Worm (Caenorhabditis elegans) whole organism, L1 larva: ENCODE measurements around the gene C32D5.8.

ENCODE experiments used
- C16A3.4 ChIP-seq: fragments of 150-350 bp; optimal IDR thresholded peaks from 2 replicates; lab custom pipeline; 2014; ENCODE audit warnings: missing biosample characterization, missing genetic modification characterization
- C34B4.2 ChIP-seq: sonication (generic microtip); optimal IDR thresholded peaks from 2 replicates; lab custom pipeline; 2017; ENCODE audit warnings: mild to moderate bottlenecking, missing genetic modification characterization, missing compliant biosample characterization
- aha-1 ChIP-seq: fragments of 150-350 bp; optimal IDR thresholded peaks from 2 replicates; lab custom pipeline; 2014; ENCODE audit warnings: missing biosample characterization, missing genetic modification characterization
- alr-1 ChIP-seq: fragments of 200-800 bp; sonication (Bioruptor generic); optimal IDR thresholded peaks from 2 replicates; lab custom pipeline; 2018; ENCODE audit warnings: borderline replicate concordance, mild to moderate bottlenecking, missing genetic modification characterization, missing compliant biosample characterization
- aly-2 ChIP-seq: fragments of 150-350 bp; optimal IDR thresholded peaks from 2 replicates; lab custom pipeline; 2014; ENCODE audit warnings: missing biosample characterization, missing genetic modification characterization
- ama-1 ChIP-seq: fragments of 150-350 bp; optimal IDR thresholded peaks from 2 replicates; lab custom pipeline; 2014
- ceh-63 ChIP-seq: fragments of 200-800 bp; sonication (Bioruptor generic); optimal IDR thresholded peaks from 2 replicates; lab custom pipeline; 2018; ENCODE audit warnings: mild to moderate bottlenecking, missing genetic modification characterization, missing compliant biosample characterization
- ceh-82 ChIP-seq, 3 experiments: fragments of 150-350 bp in 1 of 3; sonication (generic microtip) in 2 of 3; optimal IDR thresholded peaks; 2 replicates each; lab custom pipeline; 2014 to 2017; ENCODE audit warnings: missing biosample characterization in 3 of 3, missing genetic modification characterization in 3 of 3
- ceh-88 ChIP-seq: fragments of 200-800 bp; sonication (Bioruptor generic); IDR thresholded peaks from 2 replicates; pipeline ENCODE4 v1.3.6; 2022; ENCODE audit warnings: missing genetic modification characterization, missing compliant biosample characterization
- ceh-90 ChIP-seq: sonication (generic microtip); optimal IDR thresholded peaks from 2 replicates; lab custom pipeline; 2016; ENCODE audit warnings: missing genetic modification characterization, missing compliant biosample characterization
- dsc-1 ChIP-seq: sonication (generic microtip); optimal IDR thresholded peaks from 2 replicates; lab custom pipeline; 2016; ENCODE audit warnings: mild to moderate bottlenecking, missing genetic modification characterization, missing compliant biosample characterization
- efl-1 ChIP-seq, 4 experiments: fragments of 150-350 bp; optimal IDR thresholded peaks in 3 of 4; peaks in 1 of 4; 1 replicate in 1 of 4; 2 replicates in 3 of 4; lab custom pipeline; 2014; ENCODE audit warnings: missing biosample characterization in 2 of 4, missing genetic modification characterization in 2 of 4, missing genetic modification reagents in 2 of 4
- efl-3 ChIP-seq: fragments of 200-800 bp; sonication (Bioruptor generic); optimal IDR thresholded peaks from 2 replicates; lab custom pipeline; 2018; ENCODE audit warnings: mild to moderate bottlenecking, missing genetic modification characterization, missing compliant biosample characterization
- egl-13 ChIP-seq: sonication (generic microtip); optimal IDR thresholded peaks from 2 replicates; lab custom pipeline; 2016; ENCODE audit warnings: missing genotype, missing genetic modification reagents, missing genetic modification characterization, missing compliant biosample characterization
- egl-27 ChIP-seq, 2 experiments: fragments of 150-350 bp in 1 of 2; sonication (generic microtip); optimal IDR thresholded peaks; 3 replicates each; lab custom pipeline; 2017 to 2018; ENCODE audit warnings: missing biosample characterization in 2 of 2, missing genetic modification characterization in 2 of 2, missing genetic modification reagents in 2 of 2
- elt-2 ChIP-seq: sonication (generic microtip); optimal IDR thresholded peaks from 2 replicates; lab custom pipeline; 2016; ENCODE audit warnings: missing genetic modification characterization, mild to moderate bottlenecking, inconsistent platforms, missing compliant biosample characterization, missing genetic modification reagents
- ets-5 ChIP-seq: fragments of 200-800 bp; sonication (Bioruptor generic); IDR thresholded peaks from 2 replicates; pipeline ENCODE4 v1.3.6; 2022; ENCODE audit warnings: missing genetic modification characterization, missing compliant biosample characterization
- fkh-8 ChIP-seq: sonication (generic microtip); optimal IDR thresholded peaks from 2 replicates; lab custom pipeline; 2016; ENCODE audit warnings: mild to moderate bottlenecking, missing genetic modification characterization, missing compliant biosample characterization
- fos-1 ChIP-seq: fragments of 150-350 bp; optimal IDR thresholded peaks from 2 replicates; lab custom pipeline; 2014; ENCODE audit warnings: missing biosample characterization, missing genetic modification characterization
- grh-1 ChIP-seq: fragments of 200-800 bp; sonication (Bioruptor generic); IDR thresholded peaks from 2 replicates; pipeline ENCODE4 v1.3.6; 2022; ENCODE audit warnings: missing genetic modification reagents, missing genetic modification characterization, missing compliant biosample characterization
- hlh-17 ChIP-seq: fragments of 200-800 bp; sonication (Bioruptor generic); optimal IDR thresholded peaks from 2 replicates; lab custom pipeline; 2018; ENCODE audit warnings: missing genetic modification characterization, mild to moderate bottlenecking, missing compliant biosample characterization, moderate library complexity, borderline replicate concordance
- hlh-4 ChIP-seq: sonication (generic microtip); optimal IDR thresholded peaks from 2 replicates; lab custom pipeline; 2016; ENCODE audit warnings: mild to moderate bottlenecking, missing genetic modification characterization, missing compliant biosample characterization
- irx-1 ChIP-seq: sonication (generic microtip); optimal IDR thresholded peaks from 2 replicates; lab custom pipeline; 2016; ENCODE audit warnings: missing genetic modification characterization, missing compliant biosample characterization
- isw-1 ChIP-seq: fragments of 200-800 bp; sonication (Bioruptor generic); IDR thresholded peaks from 2 replicates; pipeline ENCODE4 v1.3.6; 2022; ENCODE audit warnings: missing genetic modification characterization, missing compliant biosample characterization
- lin-39 ChIP-seq: fragments of 150-350 bp; optimal IDR thresholded peaks from 2 replicates; lab custom pipeline; 2014; ENCODE audit warnings: missing biosample characterization, missing genetic modification reagents, missing genetic modification characterization
- lir-3 ChIP-seq: sonication (generic microtip); optimal IDR thresholded peaks from 2 replicates; lab custom pipeline; 2016; ENCODE audit warnings: mild to moderate bottlenecking, missing genetic modification characterization, moderate library complexity, missing compliant biosample characterization; ENCODE audit not compliant: poor library complexity
- mep-1 ChIP-seq: fragments of 150-350 bp; optimal IDR thresholded peaks from 2 replicates; lab custom pipeline; 2014; ENCODE audit warnings: missing biosample characterization, missing genetic modification characterization
- nhr-11 ChIP-seq: fragments of 150-350 bp; optimal IDR thresholded peaks from 2 replicates; lab custom pipeline; 2014; ENCODE audit warnings: missing biosample characterization, missing genetic modification characterization
- nhr-19 ChIP-seq: fragments of 200-800 bp; sonication (Bioruptor generic); conservative IDR thresholded peaks from 2 replicates; pipeline ENCODE4 v1.3.6; 2022; ENCODE audit warnings: missing genetic modification characterization, missing compliant biosample characterization
- nhr-47 ChIP-seq: sonication (generic microtip); optimal IDR thresholded peaks from 2 replicates; lab custom pipeline; 2016; ENCODE audit warnings: mild to moderate bottlenecking, missing genetic modification characterization, moderate library complexity, missing compliant biosample characterization
- nhr-71 ChIP-seq: sonication (generic microtip); optimal IDR thresholded peaks from 2 replicates; lab custom pipeline; 2016; ENCODE audit warnings: mild to moderate bottlenecking, missing genetic modification characterization, moderate library complexity, missing compliant biosample characterization
- nhr-77 ChIP-seq: fragments of 150-350 bp; optimal IDR thresholded peaks from 2 replicates; lab custom pipeline; 2014; ENCODE audit warnings: missing biosample characterization, missing genetic modification characterization
- nhr-84 ChIP-seq: sonication (generic microtip); optimal IDR thresholded peaks from 2 replicates; lab custom pipeline; 2017; ENCODE audit warnings: missing biosample characterization, missing genetic modification characterization
- nhr-85 ChIP-seq: sonication (generic microtip); peaks from one replicate; lab custom pipeline; 2016; ENCODE audit warnings: missing genetic modification characterization, inconsistent platforms, missing compliant biosample characterization
- pag-3 ChIP-seq: sonication (generic microtip); optimal IDR thresholded peaks from 2 replicates; lab custom pipeline; 2017; ENCODE audit warnings: missing genetic modification characterization, mild to moderate bottlenecking, missing compliant biosample characterization, antibody characterized with exemption, borderline replicate concordance; ENCODE audit not compliant: insufficient read depth
- pqm-1 ChIP-seq: sonication (generic microtip); optimal IDR thresholded peaks from 3 replicates; lab custom pipeline; 2017; ENCODE audit warnings: missing biosample characterization, missing genetic modification characterization
- rnt-1 ChIP-seq: sonication (generic microtip); optimal IDR thresholded peaks from 2 replicates; lab custom pipeline; 2016; ENCODE audit warnings: mild to moderate bottlenecking, missing genetic modification characterization, moderate library complexity, missing compliant biosample characterization
- skn-1 ChIP-seq: fragments of 150-350 bp; optimal IDR thresholded peaks from 2 replicates; lab custom pipeline; 2014; ENCODE audit warnings: missing biosample characterization, missing genetic modification characterization
- snpc-4 ChIP-seq: fragments of 150-350 bp; optimal IDR thresholded peaks from 2 replicates; lab custom pipeline; 2014; ENCODE audit warnings: missing biosample characterization, missing genetic modification characterization
- sox-4 ChIP-seq: sonication (generic microtip); optimal IDR thresholded peaks from 2 replicates; lab custom pipeline; 2016; ENCODE audit warnings: missing genetic modification characterization, missing compliant biosample characterization
- sptf-1 ChIP-seq: fragments of 150-350 bp; optimal IDR thresholded peaks from 2 replicates; lab custom pipeline; 2014; ENCODE audit warnings: missing biosample characterization, missing genetic modification characterization
- sup-37 ChIP-seq: fragments of 200-800 bp; sonication (Bioruptor generic); optimal IDR thresholded peaks from 2 replicates; lab custom pipeline; 2018; ENCODE audit warnings: mild to moderate bottlenecking, missing genetic modification characterization, missing compliant biosample characterization
- swsn-7 ChIP-seq: sonication (generic microtip); optimal IDR thresholded peaks from 2 replicates; lab custom pipeline; 2016; ENCODE audit warnings: missing genetic modification characterization, missing compliant biosample characterization
- tbx-2 ChIP-seq: sonication (generic microtip); optimal IDR thresholded peaks from 2 replicates; lab custom pipeline; 2016; ENCODE audit warnings: missing genetic modification characterization, missing compliant biosample characterization
- unc-62 ChIP-seq: fragments of 150-350 bp; optimal IDR thresholded peaks from 2 replicates; lab custom pipeline; 2014; ENCODE audit warnings: missing biosample characterization, missing genetic modification reagents, missing genetic modification characterization
- unc-86 ChIP-seq: sonication (generic microtip); optimal IDR thresholded peaks from 2 replicates; lab custom pipeline; 2016; ENCODE audit warnings: missing genetic modification characterization, missing compliant biosample characterization
- unc-98 ChIP-seq: fragments of 200-800 bp; sonication (Bioruptor generic); IDR thresholded peaks from 2 replicates; pipeline ENCODE4 v1.3.6; 2022; ENCODE audit warnings: missing genetic modification characterization, missing compliant biosample characterization
- vab-15 ChIP-seq: sonication (generic microtip); optimal IDR thresholded peaks from 2 replicates; lab custom pipeline; 2017; ENCODE audit warnings: missing genotype, mild to moderate bottlenecking, missing genetic modification characterization, missing compliant biosample characterization
- xbp-1 ChIP-seq: sonication (generic microtip); optimal IDR thresholded peaks from 2 replicates; lab custom pipeline; 2016; ENCODE audit warnings: missing genetic modification characterization, missing compliant biosample characterization
- zag-1 ChIP-seq: fragments of 150-350 bp; optimal IDR thresholded peaks from 2 replicates; lab custom pipeline; 2014; ENCODE audit warnings: missing biosample characterization, missing genetic modification characterization
- ztf-11 ChIP-seq, 2 experiments: sonication (generic microtip); optimal IDR thresholded peaks; 2 replicates each; lab custom pipeline; 2016 to 2017; ENCODE audit warnings: missing genetic modification characterization in 2 of 2, missing biosample characterization in 1 of 2, missing compliant biosample characterization in 1 of 2

Gene C32D5.8

DNA sequence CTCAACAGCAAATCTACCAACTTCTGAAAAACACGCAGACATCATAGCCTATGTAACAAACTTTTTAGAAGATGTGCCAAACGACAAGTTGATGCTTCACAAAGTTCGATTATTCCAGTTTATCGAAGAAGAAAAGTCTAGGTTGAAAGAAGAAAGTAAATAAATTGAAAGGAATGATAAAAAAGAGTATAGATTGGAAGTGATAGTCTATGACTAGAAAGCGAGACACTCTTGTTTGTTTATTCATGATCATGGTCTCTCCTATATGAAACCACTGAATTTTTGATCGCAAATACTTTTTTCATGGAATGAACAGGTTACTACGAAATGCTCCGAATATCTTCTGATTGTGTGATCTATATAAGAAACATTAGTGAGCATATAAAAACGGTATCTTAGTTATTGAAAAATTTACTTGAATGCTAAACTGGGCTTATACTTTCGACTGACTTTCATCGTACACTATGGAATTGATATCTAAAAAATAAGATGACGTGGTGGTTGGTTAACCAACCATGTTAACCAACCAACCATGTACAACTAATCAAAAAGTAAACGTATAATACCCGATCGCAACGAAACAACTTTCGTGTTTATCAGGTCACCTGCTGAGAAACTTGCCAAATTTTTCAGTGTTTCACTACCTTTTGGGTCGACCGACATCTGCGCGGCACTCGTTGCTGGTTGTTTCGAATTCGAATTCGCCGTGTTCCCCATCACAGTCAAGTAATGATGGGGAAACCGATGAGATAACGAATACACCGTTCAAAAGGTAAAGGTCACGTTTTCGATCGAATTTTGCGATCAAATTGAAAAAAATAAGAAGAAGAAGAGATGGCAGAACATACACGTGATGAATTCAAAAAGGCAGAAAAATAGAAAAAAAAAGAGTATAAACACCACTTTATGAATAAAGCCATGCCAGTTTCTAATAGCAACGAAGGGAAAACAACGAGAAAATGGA, at the start of gene C32D5.8:
Gene C32D5.8 (minus strand): TSS at position 770 of the 964 bp plus-strand sequence.
- TF ChIP-seq isw-1 (GFP tag; lab: Robert Waterston, UW) = no peak
- no peak for TF ChIP-seq irx-1 (tag; lab: Kevin White, UChicago)
- no peak for TF ChIP-seq unc-86 (tag; lab: Kevin White, UChicago)
- no peak for TF ChIP-seq ceh-88 (GFP tag; lab: Robert Waterston, UW)
- TF ChIP-seq aly-2 (tag; lab: Kevin White, UChicago) = no peak
- TF ChIP-seq tbx-2 (tag; lab: Kevin White, UChicago) = no peak
- no peak for TF ChIP-seq ceh-90 (tag; lab: Kevin White, UChicago)
- TF ChIP-seq egl-27 (tag; optimal IDR thresholded peaks at IDR 0.05; lab: Kevin White, UChicago) = no peak
- no peak for TF ChIP-seq nhr-11 (tag; lab: Kevin White, UChicago)
- peak; percentile 26 for TF ChIP-seq nhr-71 (tag; lab: Kevin White, UChicago)
- TF ChIP-seq ets-5 (GFP tag; lab: Robert Waterston, UW) = no peak
- TF ChIP-seq sup-37 (GFP tag; lab: Kevin White, UChicago) = no peak
- TF ChIP-seq dsc-1 (tag; lab: Kevin White, UChicago) = no peak
- no peak for TF ChIP-seq ztf-11 (tag; optimal IDR thresholded peaks at IDR 0.05; lab: Kevin White, UChicago)
- no peak for TF ChIP-seq nhr-84 (tag; lab: Kevin White, UChicago)
- TF ChIP-seq hlh-17 = no peak
- no peak for TF ChIP-seq C16A3.4 (tag; lab: Kevin White, UChicago)
- no peak for TF ChIP-seq lin-39 (tag; lab: Kevin White, UChicago)
- no peak for TF ChIP-seq sptf-1
- TF ChIP-seq vab-15 (tag; lab: Kevin White, UChicago) = no peak
- no peak for TF ChIP-seq snpc-4
- TF ChIP-seq fos-1 (tag; lab: Kevin White, UChicago) = no peak
- TF ChIP-seq pqm-1 (tag; lab: Kevin White, UChicago) = no peak
- peak; percentile 45 for TF ChIP-seq ama-1 (lab: Kevin White, UChicago)
- TF ChIP-seq egl-13 (tag; lab: Kevin White, UChicago) = no peak
- no peak for TF ChIP-seq pag-3 (tag; lab: Kevin White, UChicago)
- no peak for TF ChIP-seq zag-1 (tag; lab: Kevin White, UChicago)
- TF ChIP-seq efl-1 (optimal IDR thresholded peaks at IDR 0.05; lab: Kevin White, UChicago) = no peak
- TF ChIP-seq efl-1 (GFP tag; optimal IDR thresholded peaks at IDR 0.05 in 1 of 2; lab: Kevin White, UChicago) = peak in 1 of 2 experiments; percentile 79
- no peak for TF ChIP-seq ceh-82 (tag; optimal IDR thresholded peaks at IDR 0.05; lab: Kevin White, UChicago)
- TF ChIP-seq skn-1 (tag; lab: Kevin White, UChicago) = no peak
- TF ChIP-seq efl-3 (GFP tag; lab: Kevin White, UChicago) = no peak
- TF ChIP-seq nhr-77 (tag; lab: Kevin White, UChicago) = no peak
- TF ChIP-seq elt-2 = peak; percentile 13
- no peak for TF ChIP-seq nhr-19
- no peak for TF ChIP-seq rnt-1
- TF ChIP-seq ceh-63 (GFP tag; lab: Kevin White, UChicago) = no peak
- TF ChIP-seq xbp-1 (tag; lab: Kevin White, UChicago) = no peak
- TF ChIP-seq nhr-47 = no peak
- TF ChIP-seq aha-1 = no peak
- no peak for TF ChIP-seq alr-1 (tag; lab: Kevin White, UChicago)
- no peak for TF ChIP-seq sox-4
- no peak for TF ChIP-seq swsn-7 (tag; lab: Kevin White, UChicago)
- TF ChIP-seq nhr-85 (tag; lab: Kevin White, UChicago) = peak; percentile 69
- TF ChIP-seq mep-1 (tag; lab: Kevin White, UChicago) = peak; percentile 37
- no peak for TF ChIP-seq C34B4.2 (tag; lab: Kevin White, UChicago)
- peak; percentile 32 for TF ChIP-seq fkh-8 (tag; lab: Kevin White, UChicago)
- TF ChIP-seq grh-1 = 0 out of 2 replicates have a peak, but pooled peaks have one; percentile 8
- TF ChIP-seq unc-98 (GFP tag; lab: Robert Waterston, UW) = no peak
- TF ChIP-seq unc-62 (GFP tag; lab: Kevin White, UChicago) = no peak
- no peak for TF ChIP-seq hlh-4
- TF ChIP-seq lir-3 (tag; lab: Kevin White, UChicago) = no peak
